Worm (Caenorhabditis elegans): ENCODE measurements around the gene F40A3.6.

ce11 chrV:7901222-7901621 is 7.6 kb upstream of the F40A3.6 start:
- TF ChIP-seq unc-130 (GFP tag; optimal IDR thresholded peaks at IDR 0.05) (no peak), hlh-30 (tag; optimal IDR thresholded peaks at IDR 0.05; ENCODE audit: insufficient read depth) (no peak), daf-12 (tag; optimal IDR thresholded peaks at IDR 0.05) (no peak), dmd-8 (GFP tag; IDR thresholded peaks at IDR 0.05) (no peak), ZK337.2 (GFP tag; IDR thresholded peaks at IDR 0.05) (no peak), aly-2 (tag; optimal IDR thresholded peaks at IDR 0.05) (no peak), nhr-28 (tag; optimal IDR thresholded peaks at IDR 0.05) (no peak), nhr-237 (tag; optimal IDR thresholded peaks at IDR 0.05) (no peak), ama-1 (optimal IDR thresholded peaks at IDR 0.05) (no peak), F49E8.2 (tag; optimal IDR thresholded peaks at IDR 0.05; ENCODE audit: borderline replicate concordance) (no peak), fkh-10 (GFP tag; optimal IDR thresholded peaks at IDR 0.05) (no peak), nhr-25 (tag; optimal IDR thresholded peaks at IDR 0.05; ENCODE audit: borderline replicate concordance, insufficient read depth) (no peak)

Data from whole organism, L4 larva.